Fruit fly (Drosophila melanogaster): Measurements from ENCODE around the gene CG3349.

DNA sequence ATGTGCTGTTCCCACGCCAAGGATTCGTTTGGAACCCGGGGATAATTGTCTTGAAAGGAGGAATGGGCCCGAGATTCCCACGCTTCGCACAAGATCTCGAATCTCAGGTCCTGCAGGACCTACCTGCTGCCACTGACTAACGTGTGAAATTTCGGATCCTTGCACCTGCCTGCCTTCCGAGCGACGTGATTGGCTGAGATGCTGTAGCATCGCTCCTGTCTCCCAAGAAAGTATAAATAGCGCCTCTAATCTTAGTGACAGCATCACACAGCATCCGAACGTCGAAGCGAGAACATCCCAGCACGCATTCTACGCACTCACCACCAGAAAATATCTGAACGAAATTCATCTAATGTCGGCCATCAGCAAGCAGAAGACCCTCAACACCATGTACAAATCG is 4.5 kb upstream of the CG3349 start:
- TF ChIP-seq kay (GFP tag; ENCODE audit: borderline replicate concordance) = no peak
- TF ChIP-seq ovo (GFP tag; optimal IDR thresholded peaks at IDR 0.05) = no peak
- TF ChIP-seq tj (GFP tag; optimal IDR thresholded peaks at IDR 0.05) = no peak
- no peak for TF ChIP-seq cic (GFP tag; optimal IDR thresholded peaks at IDR 0.05)
- no peak for TF ChIP-seq CG12768 (GFP tag; optimal IDR thresholded peaks at IDR 0.05)
- TF ChIP-seq bab1 (GFP tag; optimal IDR thresholded peaks at IDR 0.05) = no peak
- TF ChIP-seq CG7045 (GFP tag; optimal IDR thresholded peaks at IDR 0.05) = no peak

Data from whole organism, adult.